Worm (Caenorhabditis elegans) whole organism, L2 larva: ENCODE results near the gene F41C3.11.
"Not testable (repeated sequence)": the region's sequence is repeated elsewhere in the genome, so short reads cannot be mapped to it uniquely, and the experiment has no call there.

ENCODE experiments used
- C34F6.9 ChIP-seq: fragments of 150-350 bp; optimal IDR thresholded peaks from 2 replicates; lab custom pipeline; 2014; ENCODE audit warnings: missing biosample characterization, missing genetic modification characterization
- F13H6.1 ChIP-seq: sonication (generic microtip); optimal IDR thresholded peaks from 2 replicates; lab custom pipeline; 2016; ENCODE audit warnings: missing genetic modification characterization, missing compliant biosample characterization
- Y55F3AM.14 ChIP-seq: fragments of 200-800 bp; sonication (Bioruptor generic); optimal IDR thresholded peaks from 2 replicates; lab custom pipeline; 2018; ENCODE audit warnings: mild to moderate bottlenecking, missing genetic modification characterization, missing compliant biosample characterization
- ZK546.5 ChIP-seq: sonication (generic microtip); optimal IDR thresholded peaks from 2 replicates; lab custom pipeline; 2017; ENCODE audit warnings: missing biosample characterization, missing genetic modification characterization
- alr-1 ChIP-seq: fragments of 150-350 bp; optimal IDR thresholded peaks from 2 replicates; lab custom pipeline; 2014; ENCODE audit warnings: missing biosample characterization, missing genetic modification characterization
- ama-1 ChIP-seq: fragments of 150-350 bp; optimal IDR thresholded peaks from 2 replicates; lab custom pipeline; 2018; ENCODE audit warnings: inconsistent platforms
- blmp-1 ChIP-seq: sonication (generic microtip); optimal IDR thresholded peaks from 2 replicates; lab custom pipeline; 2017; ENCODE audit warnings: missing genetic modification characterization, mild to moderate bottlenecking, missing compliant biosample characterization, antibody characterized with exemption, moderate library complexity; ENCODE audit not compliant: insufficient read depth
- ceh-16 ChIP-seq: fragments of 150-350 bp; optimal IDR thresholded peaks from 2 replicates; lab custom pipeline; 2014; ENCODE audit warnings: missing biosample characterization, missing genetic modification characterization
- ceh-82 ChIP-seq: fragments of 150-350 bp; optimal IDR thresholded peaks from 2 replicates; lab custom pipeline; 2014; ENCODE audit warnings: missing biosample characterization, missing genetic modification characterization
- crh-2 ChIP-seq: sonication (generic microtip); optimal IDR thresholded peaks from 2 replicates; lab custom pipeline; 2017; ENCODE audit warnings: missing biosample characterization, missing genetic modification characterization
- dmd-4 ChIP-seq: sonication (generic microtip); optimal IDR thresholded peaks from 2 replicates; lab custom pipeline; 2017; ENCODE audit warnings: missing biosample characterization, missing genetic modification characterization
- egl-27 ChIP-seq: sonication (generic microtip); optimal IDR thresholded peaks from 3 replicates; lab custom pipeline; 2017; ENCODE audit warnings: missing biosample characterization, missing genetic modification reagents, missing genetic modification characterization
- fos-1 ChIP-seq: fragments of 150-350 bp; optimal IDR thresholded peaks from 2 replicates; lab custom pipeline; 2014; ENCODE audit warnings: missing biosample characterization, missing genetic modification characterization
- gmeb-1 ChIP-seq: fragments of 150-350 bp; optimal IDR thresholded peaks from 2 replicates; lab custom pipeline; 2014; ENCODE audit warnings: missing biosample characterization, missing genetic modification characterization
- lin-11 ChIP-seq: fragments of 150-350 bp; sonication (generic microtip); optimal IDR thresholded peaks from 2 replicates; lab custom pipeline; 2014; ENCODE audit warnings: missing biosample characterization, missing genetic modification characterization, inconsistent platforms, mixed read lengths
- lin-13 ChIP-seq: fragments of 150-350 bp; optimal IDR thresholded peaks from 2 replicates; lab custom pipeline; 2014; ENCODE audit warnings: missing biosample characterization, missing genetic modification reagents, missing genetic modification characterization
- lsy-2 ChIP-seq, 2 experiments: fragments of 150-350 bp in 1 of 2; sonication (generic microtip) in 1 of 2; optimal IDR thresholded peaks; 2 replicates each; lab custom pipeline; 2014 to 2017; ENCODE audit warnings: missing biosample characterization in 2 of 2, missing genetic modification characterization in 2 of 2
- mab-5 ChIP-seq: fragments of 150-350 bp; optimal IDR thresholded peaks from 2 replicates; lab custom pipeline; 2014; ENCODE audit warnings: missing biosample characterization, missing genetic modification characterization
- mbf-1 ChIP-seq: sonication (generic microtip); optimal IDR thresholded peaks from 2 replicates; lab custom pipeline; 2017; ENCODE audit warnings: missing biosample characterization, missing genetic modification characterization
- mdl-1 ChIP-seq, 2 experiments: fragments of 150-350 bp in 1 of 2; sonication (generic microtip) in 1 of 2; optimal IDR thresholded peaks; 2 replicates each; lab custom pipeline; 2017; ENCODE audit warnings: missing biosample characterization in 2 of 2, missing genetic modification characterization in 2 of 2
- nhr-10 ChIP-seq: sonication (generic microtip); optimal IDR thresholded peaks from 2 replicates; lab custom pipeline; 2017; ENCODE audit warnings: missing biosample characterization, missing genetic modification characterization
- nhr-11 ChIP-seq: fragments of 150-350 bp; optimal IDR thresholded peaks from 2 replicates; lab custom pipeline; 2014; ENCODE audit warnings: missing biosample characterization, missing genetic modification characterization
- nhr-12 ChIP-seq: fragments of 150-350 bp; optimal IDR thresholded peaks from 2 replicates; lab custom pipeline; 2014; ENCODE audit warnings: missing biosample characterization, missing genetic modification characterization
- nhr-129 ChIP-seq: fragments of 150-350 bp; optimal IDR thresholded peaks from 2 replicates; lab custom pipeline; 2014; ENCODE audit warnings: missing biosample characterization, missing genetic modification characterization
- nhr-21 ChIP-seq: fragments of 150-350 bp; optimal IDR thresholded peaks from 2 replicates; lab custom pipeline; 2014; ENCODE audit warnings: missing biosample characterization, missing genetic modification characterization
- nhr-23 ChIP-seq: fragments of 150-350 bp; optimal IDR thresholded peaks from 2 replicates; lab custom pipeline; 2014; ENCODE audit warnings: missing biosample characterization, missing genetic modification reagents, missing genetic modification characterization
- nhr-237 ChIP-seq: fragments of 150-350 bp; optimal IDR thresholded peaks from 2 replicates; lab custom pipeline; 2014; ENCODE audit warnings: missing biosample characterization, missing genetic modification characterization
- nhr-25 ChIP-seq: fragments of 150-350 bp; sonication (generic microtip); optimal IDR thresholded peaks from 3 replicates; lab custom pipeline; 2014; ENCODE audit warnings: missing biosample characterization, missing genetic modification characterization
- nhr-6 ChIP-seq: fragments of 150-350 bp; optimal IDR thresholded peaks from 2 replicates; lab custom pipeline; 2014; ENCODE audit warnings: missing biosample characterization, missing genetic modification characterization
- peb-1 ChIP-seq: fragments of 150-350 bp; optimal IDR thresholded peaks from 2 replicates; lab custom pipeline; 2014; ENCODE audit warnings: missing biosample characterization, missing genetic modification characterization
- sem-4 ChIP-seq: fragments of 150-350 bp; optimal IDR thresholded peaks from 2 replicates; lab custom pipeline; 2014; ENCODE audit warnings: missing biosample characterization, missing genetic modification reagents, missing genetic modification characterization
- skn-1 ChIP-seq: sonication (generic microtip); optimal IDR thresholded peaks from 2 replicates; lab custom pipeline; 2017; ENCODE audit warnings: missing biosample characterization, missing genetic modification characterization
- sma-3 ChIP-seq: sonication (generic microtip); optimal IDR thresholded peaks from 2 replicates; lab custom pipeline; 2016; ENCODE audit warnings: missing genetic modification reagents, missing genetic modification characterization, missing compliant biosample characterization
- sma-9 ChIP-seq, 2 experiments: fragments of 150-350 bp in 1 of 2; sonication (generic microtip) in 1 of 2; optimal IDR thresholded peaks; 2 replicates each; lab custom pipeline; 2014 to 2016; ENCODE audit warnings: missing genetic modification characterization in 2 of 2, mild to moderate bottlenecking in 1 of 2, missing biosample characterization in 1 of 2, missing compliant biosample characterization in 1 of 2, missing genetic modification reagents in 1 of 2, moderate library complexity in 1 of 2
- snpc-4 ChIP-seq: fragments of 150-350 bp; optimal IDR thresholded peaks from 2 replicates; lab custom pipeline; 2014; ENCODE audit warnings: missing biosample characterization, missing genetic modification characterization
- unc-55 ChIP-seq: fragments of 150-350 bp; sonication (generic microtip); optimal IDR thresholded peaks from 3 replicates; lab custom pipeline; 2014; ENCODE audit warnings: missing biosample characterization, missing genetic modification reagents, missing genetic modification characterization
- unc-62 ChIP-seq: fragments of 150-350 bp; optimal IDR thresholded peaks from 2 replicates; lab custom pipeline; 2014; ENCODE audit warnings: missing biosample characterization, missing genetic modification reagents, missing genetic modification characterization
- zag-1 ChIP-seq: fragments of 150-350 bp; optimal IDR thresholded peaks from 2 replicates; lab custom pipeline; 2014; ENCODE audit warnings: missing biosample characterization, missing genetic modification characterization
- ztf-1 ChIP-seq: fragments of 200-800 bp; sonication (Bioruptor generic); conservative IDR thresholded peaks from 2 replicates; pipeline ENCODE4 v1.3.6; 2022; ENCODE audit warnings: missing genetic modification characterization, missing compliant biosample characterization
- ztf-11 ChIP-seq: sonication (generic microtip); optimal IDR thresholded peaks from 2 replicates; lab custom pipeline; 2017; ENCODE audit warnings: missing biosample characterization, missing genetic modification characterization
- ztf-4 ChIP-seq: fragments of 150-350 bp; optimal IDR thresholded peaks from 2 replicates; lab custom pipeline; 2014; ENCODE audit warnings: missing biosample characterization, missing genetic modification characterization

The F41C3.11 gene

DNA sequence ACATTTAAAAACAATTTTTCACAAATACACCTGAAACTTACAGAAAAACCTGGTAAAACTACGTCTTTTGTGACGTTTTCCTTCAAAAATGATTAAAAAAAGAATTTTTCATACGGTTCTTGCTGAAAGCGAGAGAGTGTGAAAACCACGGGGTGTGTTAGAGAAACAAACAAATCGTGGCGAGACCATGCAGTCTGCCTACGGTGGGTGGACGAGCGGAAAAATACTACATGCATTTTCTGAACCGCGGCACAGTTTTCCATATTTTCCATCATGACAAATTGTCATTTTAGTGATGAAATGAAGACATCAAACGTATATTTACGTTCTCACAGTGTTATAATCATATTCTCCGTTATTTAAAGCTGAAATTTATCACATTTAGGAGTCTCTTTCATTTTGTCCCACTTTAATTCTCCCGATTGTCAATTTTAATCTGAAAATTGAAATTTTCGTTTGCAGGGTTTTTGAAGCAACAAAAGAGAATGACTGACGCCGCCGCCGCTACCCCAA, 27.3 kb downstream of the F41C3.11 start, which contains the start of the genes F10G7.9 and tsn-1 (continued):
- TF ChIP-seq ceh-82 (tag; lab: Kevin White, UChicago) (no peak), nhr-12 (tag; lab: Kevin White, UChicago) (no peak), nhr-11 (tag; lab: Kevin White, UChicago) (no peak), blmp-1 (tag; lab: Kevin White, UChicago) (no peak), nhr-10 (no peak), nhr-21 (tag; lab: Kevin White, UChicago) (peak; percentile 7), C34F6.9 (peak; percentile 82), ama-1 (lab: Kevin White, UChicago) (peak; percentile 25)
- TF ChIP-seq, all 48 proteins: peak for 15

ce11 chrII:4703011-4703410, 30.7 kb downstream of the F41C3.11 start:
- no peak for TF ChIP-seq nhr-129 (tag; lab: Kevin White, UChicago)
- TF ChIP-seq ZK546.5: no peak
- TF ChIP-seq mbf-1 (tag; lab: Kevin White, UChicago): no peak
- no peak for TF ChIP-seq gmeb-1 (tag; lab: Kevin White, UChicago)
- TF ChIP-seq nhr-25: no peak
- no peak for TF ChIP-seq skn-1 (tag; lab: Kevin White, UChicago)

DNA sequence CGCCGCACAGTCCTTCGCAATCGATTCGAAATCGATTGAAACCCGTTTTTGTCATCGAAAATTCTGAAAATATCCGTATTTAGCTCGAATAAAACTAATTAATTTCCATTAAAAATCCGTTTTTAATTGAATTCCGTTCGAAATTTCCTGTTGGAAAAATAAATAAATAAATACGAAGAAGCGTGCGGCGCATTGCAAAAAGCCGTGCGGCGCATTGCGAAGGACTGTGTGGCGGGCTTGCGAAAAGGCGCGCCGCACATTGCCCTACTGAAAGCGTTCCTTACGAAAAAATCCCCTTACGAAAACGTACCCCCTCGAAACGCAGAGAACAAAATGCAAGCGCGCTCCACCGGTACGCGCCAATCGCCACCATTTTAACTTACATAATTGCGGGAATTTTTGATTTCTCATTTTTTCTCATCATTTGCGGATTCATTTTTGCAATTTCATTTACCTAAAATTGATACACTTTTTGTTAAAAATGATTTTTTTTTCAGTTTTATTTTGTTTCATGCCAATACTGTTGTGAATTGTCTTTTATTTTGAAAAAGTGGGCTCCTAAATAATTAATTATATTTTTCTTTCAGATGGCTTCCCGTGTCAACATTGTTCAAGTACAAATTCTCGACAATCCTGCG, 32.1 kb downstream of the F41C3.11 start, which contains the start of gene unc-85:
TSS of gene unc-85 (plus strand) at position 588 of the 638 bp plus-strand sequence.
- TF ChIP-seq crh-2 (peak; percentile 73), lsy-2 (tag; optimal IDR thresholded peaks at IDR 0.05; lab: Kevin White, UChicago) (peak; percentile 66 to 89), mdl-1 (tag; optimal IDR thresholded peaks at IDR 0.05; lab: Kevin White, UChicago) (peak in 1 of 2 experiments; percentile 44), F13H6.1 (tag; lab: Kevin White, UChicago) (peak; percentile 80), nhr-129 (tag; lab: Kevin White, UChicago) (peak; percentile 71), lin-13 (GFP tag; lab: Kevin White, UChicago) (peak; percentile 65), unc-55 (GFP tag; lab: Kevin White, UChicago) (peak; percentile 69), sma-9 (GFP tag; optimal IDR thresholded peaks at IDR 0.05; lab: Kevin White, UChicago) (peak; percentile 22), nhr-6 (tag; lab: Kevin White, UChicago) (peak; percentile 22), sma-3 (peak; percentile 78), C34F6.9 (peak; percentile 62), gmeb-1 (tag; lab: Kevin White, UChicago) (peak; percentile 58), lin-11 (tag; lab: Kevin White, UChicago) (peak; percentile 23), nhr-21 (tag; lab: Kevin White, UChicago) (peak; percentile 17), nhr-25 (peak; percentile 69)
- not testable (repeated sequence) for TF ChIP-seq sma-9 (tag; optimal IDR thresholded peaks at IDR 0.05; lab: Kevin White, UChicago)
- TF ChIP-seq, all 48 proteins: peak for 15; not testable (repeated sequence) for 33

DNA sequence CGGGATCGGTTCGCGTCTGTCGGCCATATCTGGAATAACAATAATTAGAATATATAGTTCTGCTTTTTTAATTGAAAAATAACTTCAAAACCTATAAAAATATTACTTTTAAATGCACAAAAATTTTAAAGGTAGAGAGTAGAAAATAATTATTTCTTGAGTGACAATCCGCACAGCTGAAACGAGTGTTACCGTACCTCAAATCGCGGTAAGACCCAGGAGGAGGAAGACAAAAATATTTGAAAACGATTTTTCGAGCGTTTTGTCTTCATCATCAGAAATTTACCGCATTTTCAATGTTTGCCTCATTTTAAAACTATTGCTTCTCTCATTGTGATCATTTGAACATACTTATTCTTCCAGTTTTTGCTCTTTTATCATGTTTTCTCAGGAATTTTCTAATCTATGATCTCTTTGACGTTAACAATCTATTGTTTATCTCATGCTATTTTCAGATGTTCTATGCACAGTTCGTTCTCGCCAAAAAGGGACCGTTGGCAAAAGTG, 35.4 kb downstream of the F41C3.11 start, which contains the start of the genes rpn-5 and scc-1:
TSS of gene rpn-5 (minus strand) at position 162 of the 506 bp plus-strand sequence.
TSS of gene scc-1 (plus strand) at position 456 of the 506 bp plus-strand sequence.
- TF ChIP-seq sem-4 (tag; lab: Kevin White, UChicago) (peak; percentile 4), nhr-25 (peak; percentile 67), lsy-2 (tag; optimal IDR thresholded peaks at IDR 0.05; lab: Kevin White, UChicago) (peak; percentile 98 to 99), ztf-1 (GFP tag; lab: Robert Waterston, UW) (no peak), mab-5 (tag; lab: Kevin White, UChicago) (peak; percentile 55), alr-1 (tag; lab: Kevin White, UChicago) (no peak), F13H6.1 (tag; lab: Kevin White, UChicago) (peak; percentile 25), nhr-237 (no peak), zag-1 (no peak), fos-1 (tag; lab: Kevin White, UChicago) (peak; percentile 43), egl-27 (tag; lab: Kevin White, UChicago) (peak; percentile 33), nhr-11 (tag; lab: Kevin White, UChicago) (no peak), ceh-82 (tag; lab: Kevin White, UChicago) (no peak), unc-62 (GFP tag; lab: Kevin White, UChicago) (no peak), lin-11 (tag; lab: Kevin White, UChicago) (peak; percentile 53), lin-13 (GFP tag; lab: Kevin White, UChicago) (peak; percentile 79), ztf-4 (no peak), dmd-4 (tag; lab: Kevin White, UChicago) (no peak), unc-55 (GFP tag; lab: Kevin White, UChicago) (peak; percentile 95), sma-3 (peak; percentile 56), ama-1 (lab: Kevin White, UChicago) (no peak), ZK546.5 (peak; percentile 48), peb-1 (tag; lab: Kevin White, UChicago) (no peak), crh-2 (peak; percentile 84), nhr-6 (tag; lab: Kevin White, UChicago) (no peak), Y55F3AM.14 (GFP tag; lab: Kevin White, UChicago) (no peak), nhr-129 (tag; lab: Kevin White, UChicago) (peak; percentile 81), nhr-21 (tag; lab: Kevin White, UChicago) (peak; percentile 70), skn-1 (tag; lab: Kevin White, UChicago) (peak; percentile 98), gmeb-1 (tag; lab: Kevin White, UChicago) (peak; percentile 91), blmp-1 (tag; lab: Kevin White, UChicago) (peak; percentile 38), C34F6.9 (peak; percentile 85), nhr-23 (tag; lab: Kevin White, UChicago) (no peak), snpc-4 (peak; percentile 47), ztf-11 (tag; lab: Kevin White, UChicago) (no peak), ceh-16 (no peak)
